Worm (Caenorhabditis elegans): ENCODE results near the gene T19E7.6.

Gene T19E7.6

ce11 chrIV:5654203-5654602, 15.1 kb downstream of the T19E7.6 start:
- TF ChIP-seq T22C8.4 (GFP tag; IDR thresholded peaks at IDR 0.05): no peak
- TF ChIP-seq klf-2 (GFP tag; conservative IDR thresholded peaks at IDR 0.05): no peak
- TF ChIP-seq cog-1 (tag; optimal IDR thresholded peaks at IDR 0.05): no peak
- TF ChIP-seq med-1 (GFP tag; optimal IDR thresholded peaks at IDR 0.05; ENCODE audit: insufficient read depth): no peak
- no peak for TF ChIP-seq tab-1 (GFP tag; IDR thresholded peaks at IDR 0.05)
- no peak for TF ChIP-seq ztf-29 (GFP tag; IDR thresholded peaks at IDR 0.05)
- no peak for TF ChIP-seq ztf-23 (GFP tag; IDR thresholded peaks at IDR 0.05)
- TF ChIP-seq flt-1 (GFP tag; IDR thresholded peaks at IDR 0.05): no peak

- TF ChIP-seq ref-1 (GFP tag; conservative IDR thresholded peaks at IDR 0.05) (no peak), med-1 (GFP tag; optimal IDR thresholded peaks at IDR 0.05; ENCODE audit: insufficient read depth) (no peak), tab-1 (GFP tag; IDR thresholded peaks at IDR 0.05) (no peak), klf-2 (GFP tag; conservative IDR thresholded peaks at IDR 0.05) (no peak), ztf-29 (GFP tag; IDR thresholded peaks at IDR 0.05) (no peak), T22C8.4 (GFP tag; IDR thresholded peaks at IDR 0.05) (no peak), flt-1 (GFP tag; IDR thresholded peaks at IDR 0.05) (no peak), cog-1 (tag; optimal IDR thresholded peaks at IDR 0.05) (no peak), ztf-23 (GFP tag; IDR thresholded peaks at IDR 0.05) (no peak)
Observed at ce11 chrIV:5653649-5654048, 15.7 kb downstream of the T19E7.6 start, which contains the start of gene clec-178. TSS of gene clec-178 (plus strand) at chrIV:5653949.

ce11 chrIV:5652811-5653483, 16.4 kb downstream of the T19E7.6 start:
- TF ChIP-seq tab-1 (GFP tag; IDR thresholded peaks at IDR 0.05) (no peak), flt-1 (GFP tag; IDR thresholded peaks at IDR 0.05) (no peak), med-1 (GFP tag; optimal IDR thresholded peaks at IDR 0.05; ENCODE audit: insufficient read depth) (no peak), klf-2 (GFP tag; conservative IDR thresholded peaks at IDR 0.05) (no peak), T22C8.4 (GFP tag; IDR thresholded peaks at IDR 0.05) (no peak), ztf-29 (GFP tag; IDR thresholded peaks at IDR 0.05) (no peak), ref-1 (GFP tag; conservative IDR thresholded peaks at IDR 0.05) (no peak), ztf-23 (GFP tag; IDR thresholded peaks at IDR 0.05) (no peak), cog-1 (tag; optimal IDR thresholded peaks at IDR 0.05) (no peak)

ce11 chrIV:5650761-5651332, 18.5 kb downstream of the T19E7.6 start:
- TF ChIP-seq ztf-23 (GFP tag; IDR thresholded peaks at IDR 0.05): no peak
- TF ChIP-seq cog-1 (tag; optimal IDR thresholded peaks at IDR 0.05): no peak
- TF ChIP-seq ref-1 (GFP tag; conservative IDR thresholded peaks at IDR 0.05): no peak
- no peak for TF ChIP-seq flt-1 (GFP tag; IDR thresholded peaks at IDR 0.05)
- no peak for TF ChIP-seq T22C8.4 (GFP tag; IDR thresholded peaks at IDR 0.05)
- TF ChIP-seq med-1 (GFP tag; optimal IDR thresholded peaks at IDR 0.05; ENCODE audit: insufficient read depth): no peak
- TF ChIP-seq ztf-29 (GFP tag; IDR thresholded peaks at IDR 0.05): no peak
- TF ChIP-seq klf-2 (GFP tag; conservative IDR thresholded peaks at IDR 0.05): no peak
- no peak for TF ChIP-seq tab-1 (GFP tag; IDR thresholded peaks at IDR 0.05)

- TF ChIP-seq med-1 (GFP tag; optimal IDR thresholded peaks at IDR 0.05; ENCODE audit: insufficient read depth): no peak
- TF ChIP-seq T22C8.4 (GFP tag; IDR thresholded peaks at IDR 0.05): no peak
- no peak for TF ChIP-seq ztf-23 (GFP tag; IDR thresholded peaks at IDR 0.05)
- no peak for TF ChIP-seq cog-1 (tag; optimal IDR thresholded peaks at IDR 0.05)
- no peak for TF ChIP-seq ztf-29 (GFP tag; IDR thresholded peaks at IDR 0.05)
- no peak for TF ChIP-seq flt-1 (GFP tag; IDR thresholded peaks at IDR 0.05)
- TF ChIP-seq tab-1 (GFP tag; IDR thresholded peaks at IDR 0.05): no peak
Observed at ce11 chrIV:5649073-5649583, 20.2 kb downstream of the T19E7.6 start, which contains the start of gene csn-5. TSS of gene csn-5 (plus strand) at chrIV:5649533.

ce11 chrIV:5645514-5646052, 23.7 kb downstream of the T19E7.6 start, which contains the start of the genes srd-8 and B0547.2:
TSS of gene srd-8 (minus strand) at chrIV:5645614.
TSS of gene B0547.2 (plus strand) at chrIV:5646002.
- TF ChIP-seq ztf-29 (GFP tag; IDR thresholded peaks at IDR 0.05) (no peak), tab-1 (GFP tag; IDR thresholded peaks at IDR 0.05) (no peak), med-1 (GFP tag; optimal IDR thresholded peaks at IDR 0.05; ENCODE audit: insufficient read depth) (no peak), klf-2 (GFP tag; conservative IDR thresholded peaks at IDR 0.05) (no peak), ref-1 (GFP tag; conservative IDR thresholded peaks at IDR 0.05) (no peak), T22C8.4 (GFP tag; IDR thresholded peaks at IDR 0.05) (no peak), flt-1 (GFP tag; IDR thresholded peaks at IDR 0.05) (no peak), ztf-23 (GFP tag; IDR thresholded peaks at IDR 0.05) (no peak), cog-1 (tag; optimal IDR thresholded peaks at IDR 0.05) (no peak)

ce11 chrIV:5635551-5635950, 33.8 kb downstream of the T19E7.6 start, which contains the start of gene srd-13:
TSS of gene srd-13 (minus strand) at chrIV:5635651.
- no peak for TF ChIP-seq ref-1 (GFP tag; conservative IDR thresholded peaks at IDR 0.05)
- no peak for TF ChIP-seq cog-1 (tag; optimal IDR thresholded peaks at IDR 0.05)
- TF ChIP-seq med-1 (GFP tag; optimal IDR thresholded peaks at IDR 0.05; ENCODE audit: insufficient read depth): no peak
- no peak for TF ChIP-seq ztf-23 (GFP tag; IDR thresholded peaks at IDR 0.05)
- no peak for TF ChIP-seq ztf-29 (GFP tag; IDR thresholded peaks at IDR 0.05)
- TF ChIP-seq tab-1 (GFP tag; IDR thresholded peaks at IDR 0.05): no peak
- TF ChIP-seq klf-2 (GFP tag; conservative IDR thresholded peaks at IDR 0.05): no peak
- no peak for TF ChIP-seq T22C8.4 (GFP tag; IDR thresholded peaks at IDR 0.05)
- TF ChIP-seq flt-1 (GFP tag; IDR thresholded peaks at IDR 0.05): no peak

ce11 chrIV:5632536-5632935, 36.8 kb downstream of the T19E7.6 start:
- TF ChIP-seq ztf-23 (GFP tag; IDR thresholded peaks at IDR 0.05) (no peak), tab-1 (GFP tag; IDR thresholded peaks at IDR 0.05) (no peak), ztf-29 (GFP tag; IDR thresholded peaks at IDR 0.05) (no peak), flt-1 (GFP tag; IDR thresholded peaks at IDR 0.05) (no peak), cog-1 (tag; optimal IDR thresholded peaks at IDR 0.05) (no peak), klf-2 (GFP tag; conservative IDR thresholded peaks at IDR 0.05) (no peak), T22C8.4 (GFP tag; IDR thresholded peaks at IDR 0.05) (no peak), med-1 (GFP tag; optimal IDR thresholded peaks at IDR 0.05; ENCODE audit: insufficient read depth) (no peak), ref-1 (GFP tag; conservative IDR thresholded peaks at IDR 0.05) (no peak)

ce11 chrIV:5631628-5632027, 37.7 kb downstream of the T19E7.6 start, which contains the start of gene ttbk-8.2:
TSS of gene ttbk-8.2 (plus strand) at chrIV:5631928.
- no peak for TF ChIP-seq flt-1 (GFP tag; IDR thresholded peaks at IDR 0.05)
- TF ChIP-seq T22C8.4 (GFP tag; IDR thresholded peaks at IDR 0.05): no peak
- TF ChIP-seq tab-1 (GFP tag; IDR thresholded peaks at IDR 0.05): no peak
- no peak for TF ChIP-seq ref-1 (GFP tag; conservative IDR thresholded peaks at IDR 0.05)
- TF ChIP-seq ztf-29 (GFP tag; IDR thresholded peaks at IDR 0.05): no peak
- no peak for TF ChIP-seq cog-1 (tag; optimal IDR thresholded peaks at IDR 0.05)
